Fruit fly (Drosophila melanogaster): ENCODE results near the gene CG34049.

DNA sequence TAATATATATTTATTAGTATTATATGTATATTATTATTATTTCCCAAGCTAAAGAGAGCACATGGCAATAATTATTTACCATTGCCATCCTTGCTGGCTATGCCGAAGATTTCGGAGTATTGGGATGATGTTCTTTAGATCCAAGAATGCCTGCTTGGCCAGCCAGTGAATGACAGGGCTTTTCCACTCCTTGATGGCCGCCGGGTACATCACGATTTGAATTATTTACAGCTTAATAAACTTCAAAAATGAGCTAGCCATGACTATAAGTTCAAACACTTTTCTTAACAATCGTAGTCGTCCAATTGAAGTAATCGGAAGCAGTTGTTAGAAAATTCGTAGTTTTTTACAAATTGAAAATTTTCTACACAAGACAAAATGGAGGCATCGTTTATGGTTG lies 34.7 kb upstream of the CG34049 start, which contains the start of gene CG31949:
- no peak for TF ChIP-seq CG8478 (optimal IDR thresholded peaks at IDR 0.05)
- TF ChIP-seq CTCF (optimal IDR thresholded peaks at IDR 0.05): no peak

Measured in S2 (cell line).